Worm (Caenorhabditis elegans) whole organism, L4 larva: ENCODE measurements around the gene srx-38.
A peak's percentile ranks its signal among the peaks of the same experiment; 100 is the strongest.

ENCODE experiments used
- F37D6.2 ChIP-seq: sonication (generic microtip); optimal IDR thresholded peaks from 2 replicates; lab custom pipeline; 2016; ENCODE audit warnings: mild to moderate bottlenecking, missing genetic modification characterization, missing compliant biosample characterization
- F49E8.2 ChIP-seq: sonication (generic microtip); optimal IDR thresholded peaks from 2 replicates; lab custom pipeline; 2016; ENCODE audit warnings: missing compliant biosample characterization, mild to moderate bottlenecking, missing genetic modification characterization, borderline replicate concordance
- R02D3.7 ChIP-seq: fragments of 150-350 bp; sonication (generic microtip); optimal IDR thresholded peaks from 3 replicates; lab custom pipeline; 2014; ENCODE audit warnings: missing biosample characterization, missing genetic modification characterization
- ZK337.2 ChIP-seq: fragments of 200-800 bp; sonication (Bioruptor generic); IDR thresholded peaks from 2 replicates; pipeline ENCODE4 v1.3.6; 2022; ENCODE audit warnings: missing genetic modification reagents, missing genetic modification characterization, missing compliant biosample characterization
- ceh-62 ChIP-seq: sonication (generic microtip); optimal IDR thresholded peaks from 2 replicates; lab custom pipeline; 2017; ENCODE audit warnings: missing biosample characterization, missing genetic modification characterization
- ceh-82 ChIP-seq: sonication (generic microtip); optimal IDR thresholded peaks from 2 replicates; lab custom pipeline; 2017; ENCODE audit warnings: missing biosample characterization, missing genetic modification characterization
- ces-1 ChIP-seq: fragments of 150-350 bp; sonication (generic microtip); optimal IDR thresholded peaks from 4 replicates; lab custom pipeline; 2014; ENCODE audit warnings: missing biosample characterization, missing genetic modification reagents, missing genetic modification characterization
- cey-2 ChIP-seq: sonication (generic microtip); optimal IDR thresholded peaks from 3 replicates; lab custom pipeline; 2017; ENCODE audit warnings: missing genetic modification characterization, mild to moderate bottlenecking, missing compliant biosample characterization, antibody characterized with exemption, borderline replicate concordance; ENCODE audit not compliant: insufficient read depth
- ctbp-1 ChIP-seq: fragments of 200-800 bp; sonication (Bioruptor generic); IDR thresholded peaks from 2 replicates; pipeline ENCODE4 v1.3.6; 2022; ENCODE audit warnings: missing genetic modification reagents, missing genetic modification characterization, missing compliant biosample characterization
- daf-19 ChIP-seq: fragments of 200-800 bp; sonication (Bioruptor generic); conservative IDR thresholded peaks from 2 replicates; pipeline ENCODE4 v1.3.6; 2022; ENCODE audit warnings: missing genetic modification characterization, missing compliant biosample characterization
- dmd-6 ChIP-seq: fragments of 200-800 bp; sonication (Bioruptor generic); IDR thresholded peaks from 2 replicates; pipeline ENCODE4 v1.3.6; 2022; ENCODE audit warnings: missing genetic modification reagents, missing genetic modification characterization, missing compliant biosample characterization
- dmd-9 ChIP-seq: fragments of 200-800 bp; sonication (Bioruptor generic); IDR thresholded peaks from 2 replicates; pipeline ENCODE4 v1.3.6; 2022; ENCODE audit warnings: missing genetic modification reagents, missing genetic modification characterization, missing compliant biosample characterization
- dve-1 ChIP-seq: sonication (generic microtip); optimal IDR thresholded peaks from 2 replicates; lab custom pipeline; 2017; ENCODE audit warnings: antibody characterized with exemption, mild to moderate bottlenecking, missing genetic modification characterization, missing compliant biosample characterization; ENCODE audit not compliant: insufficient read depth
- egl-27 ChIP-seq: sonication (generic microtip); optimal IDR thresholded peaks from 3 replicates; lab custom pipeline; 2017; ENCODE audit warnings: missing biosample characterization, missing genetic modification reagents, missing genetic modification characterization
- gei-8 ChIP-seq: fragments of 200-800 bp; sonication (Bioruptor generic); optimal IDR thresholded peaks from 2 replicates; lab custom pipeline; 2018; ENCODE audit warnings: mild to moderate bottlenecking, missing genetic modification characterization, missing compliant biosample characterization
- hif-1 ChIP-seq, 2 experiments: sonication (generic microtip); optimal IDR thresholded peaks; 2 replicates each; lab custom pipeline; 2016 to 2017; ENCODE audit warnings: missing compliant biosample characterization in 2 of 2, missing genetic modification characterization in 2 of 2, missing genetic modification reagents in 2 of 2, missing genotype in 2 of 2, mild to moderate bottlenecking in 1 of 2
- hmg-1.1 ChIP-seq: fragments of 200-800 bp; sonication (Bioruptor generic); IDR thresholded peaks from 2 replicates; pipeline ENCODE4 v1.3.6; 2022; ENCODE audit warnings: missing genetic modification reagents, missing genetic modification characterization, missing compliant biosample characterization
- lim-7 ChIP-seq: fragments of 200-800 bp; sonication (Bioruptor generic); IDR thresholded peaks from 2 replicates; pipeline ENCODE4 v1.3.6; 2022; ENCODE audit warnings: missing genetic modification characterization, missing compliant biosample characterization
- lin-15B ChIP-seq: fragments of 150-350 bp; sonication (generic microtip); optimal IDR thresholded peaks from 3 replicates; lab custom pipeline; 2014; ENCODE audit warnings: missing biosample characterization, missing genetic modification characterization
- lsy-2 ChIP-seq, 2 experiments: fragments of 150-350 bp in 1 of 2; sonication (generic microtip) in 1 of 2; optimal IDR thresholded peaks; 2 replicates each; lab custom pipeline; 2014 to 2017; ENCODE audit warnings: missing biosample characterization in 2 of 2, missing genetic modification characterization in 2 of 2
- madf-9 ChIP-seq: fragments of 200-800 bp; sonication (Bioruptor generic); conservative IDR thresholded peaks from 2 replicates; pipeline ENCODE4 v1.3.6; 2022; ENCODE audit warnings: missing genetic modification reagents, missing genetic modification characterization, missing compliant biosample characterization
- mdl-1 ChIP-seq, 2 experiments: fragments of 150-350 bp in 1 of 2; sonication (generic microtip) in 1 of 2; optimal IDR thresholded peaks; 2 replicates each; lab custom pipeline; 2014 to 2017; ENCODE audit warnings: missing biosample characterization in 2 of 2, missing genetic modification characterization in 2 of 2
- mxl-2 ChIP-seq: fragments of 200-800 bp; sonication (Bioruptor generic); conservative IDR thresholded peaks from 2 replicates; pipeline ENCODE4 v1.3.6; 2022; ENCODE audit warnings: missing genetic modification reagents, missing genetic modification characterization, missing compliant biosample characterization
- mxl-3 ChIP-seq: fragments of 200-800 bp; sonication (Bioruptor generic); optimal IDR thresholded peaks from 2 replicates; lab custom pipeline; 2018; ENCODE audit warnings: mild to moderate bottlenecking, missing genetic modification characterization, missing compliant biosample characterization
- nhr-10 ChIP-seq: fragments of 150-350 bp; optimal IDR thresholded peaks from 2 replicates; lab custom pipeline; 2014; ENCODE audit warnings: missing biosample characterization, missing genetic modification characterization
- nhr-28 ChIP-seq: fragments of 150-350 bp; optimal IDR thresholded peaks from 2 replicates; lab custom pipeline; 2014; ENCODE audit warnings: missing biosample characterization, missing genetic modification characterization
- nhr-48 ChIP-seq: sonication (generic microtip); optimal IDR thresholded peaks from 2 replicates; lab custom pipeline; 2016; ENCODE audit warnings: mild to moderate bottlenecking, missing genetic modification characterization, missing compliant biosample characterization
- pha-4 ChIP-seq, 2 experiments: fragments of 150-350 bp in 1 of 2; fragments of 200-800 bp in 1 of 2; sonication (Bioruptor generic) in 1 of 2; IDR thresholded peaks in 1 of 2; optimal IDR thresholded peaks in 1 of 2; 2 replicates each; pipeline versions ENCODE4 v1.3.6 to Lab custom; 2014 to 2022; ENCODE audit warnings: missing genetic modification characterization in 2 of 2, missing genetic modification reagents in 2 of 2, missing biosample characterization in 1 of 2, missing compliant biosample characterization in 1 of 2
- php-3 ChIP-seq: fragments of 200-800 bp; sonication (Bioruptor generic); IDR thresholded peaks from 2 replicates; pipeline ENCODE4 v1.3.6; 2022; ENCODE audit warnings: missing genetic modification reagents, missing genetic modification characterization, missing compliant biosample characterization
- rbr-2 ChIP-seq: sonication (generic microtip); optimal IDR thresholded peaks from 2 replicates; lab custom pipeline; 2016; ENCODE audit warnings: missing genotype, missing genetic modification characterization, missing compliant biosample characterization
- skn-1 ChIP-seq: fragments of 150-350 bp; optimal IDR thresholded peaks from 2 replicates; lab custom pipeline; 2014; ENCODE audit warnings: missing biosample characterization, missing genetic modification characterization
- spr-1 ChIP-seq: sonication (generic microtip); optimal IDR thresholded peaks from 2 replicates; lab custom pipeline; 2016; ENCODE audit warnings: mild to moderate bottlenecking, missing genetic modification characterization, missing compliant biosample characterization
- unc-39 ChIP-seq: sonication (generic microtip); optimal IDR thresholded peaks from 2 replicates; lab custom pipeline; 2017; ENCODE audit warnings: missing biosample characterization, missing genetic modification characterization
- vab-7 ChIP-seq: fragments of 200-800 bp; sonication (Bioruptor generic); IDR thresholded peaks from 2 replicates; pipeline ENCODE4 v1.3.6; 2022; ENCODE audit warnings: missing genetic modification reagents, missing genetic modification characterization, missing compliant biosample characterization
- zfp-3 ChIP-seq: fragments of 200-800 bp; sonication (Bioruptor generic); conservative IDR thresholded peaks from 2 replicates; pipeline ENCODE4 v1.3.6; 2022; ENCODE audit warnings: missing genetic modification reagents, missing genetic modification characterization, missing compliant biosample characterization

The srx-38 gene

DNA sequence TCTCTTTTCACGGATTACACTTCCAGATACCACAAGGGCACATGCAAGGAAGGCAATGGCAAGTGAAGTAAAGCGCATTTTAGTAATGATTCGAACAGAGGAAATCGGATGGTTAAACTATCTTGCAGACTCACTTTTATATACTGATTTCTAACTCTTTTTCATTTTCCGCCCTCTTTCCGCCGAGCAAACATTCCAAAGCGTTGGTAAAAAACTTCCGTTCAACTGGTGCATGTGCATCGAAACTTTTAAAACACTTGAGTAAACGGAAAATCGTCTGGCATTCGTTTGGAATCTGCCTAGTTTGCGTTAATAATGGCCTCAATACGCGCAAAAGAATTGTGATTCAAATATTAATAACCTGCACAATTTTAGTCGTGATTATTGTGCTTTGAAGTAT, 9.3 kb upstream of the srx-38 start, which contains the start of gene abu-7:
TSS of gene abu-7 (minus strand) at position 101 of the 400 bp plus-strand sequence.
- TF ChIP-seq egl-27 (tag; lab: Kevin White, UChicago) (no peak), gei-8 (GFP tag; lab: Kevin White, UChicago) (no peak), nhr-10 (tag; lab: Kevin White, UChicago) (no peak), ZK337.2 (GFP tag; lab: Robert Waterston, UW) (no peak), lin-15B (tag; lab: Kevin White, UChicago) (no peak), ceh-82 (tag; lab: Kevin White, UChicago) (no peak), hmg-1.1 (GFP tag; lab: Robert Waterston, UW) (no peak), daf-19 (GFP tag; lab: Robert Waterston, UW) (no peak), dmd-9 (GFP tag; lab: Robert Waterston, UW) (no peak), pha-4 (GFP tag; IDR thresholded peaks at IDR 0.05; lab: Robert Waterston, UW) (no peak), pha-4 (tag; optimal IDR thresholded peaks at IDR 0.05; lab: Kevin White, UChicago) (no peak), F49E8.2 (tag; lab: Kevin White, UChicago) (no peak), cey-2 (tag; lab: Kevin White, UChicago) (no peak), ces-1 (GFP tag; lab: Kevin White, UChicago) (no peak), hif-1 (tag; optimal IDR thresholded peaks at IDR 0.05; lab: Kevin White, UChicago) (no peak), zfp-3 (GFP tag; lab: Robert Waterston, UW) (no peak), ceh-62 (tag; lab: Kevin White, UChicago) (no peak), php-3 (GFP tag; lab: Robert Waterston, UW) (no peak), rbr-2 (tag; lab: Kevin White, UChicago) (no peak), mdl-1 (tag; optimal IDR thresholded peaks at IDR 0.05; lab: Kevin White, UChicago) (no peak)

DNA sequence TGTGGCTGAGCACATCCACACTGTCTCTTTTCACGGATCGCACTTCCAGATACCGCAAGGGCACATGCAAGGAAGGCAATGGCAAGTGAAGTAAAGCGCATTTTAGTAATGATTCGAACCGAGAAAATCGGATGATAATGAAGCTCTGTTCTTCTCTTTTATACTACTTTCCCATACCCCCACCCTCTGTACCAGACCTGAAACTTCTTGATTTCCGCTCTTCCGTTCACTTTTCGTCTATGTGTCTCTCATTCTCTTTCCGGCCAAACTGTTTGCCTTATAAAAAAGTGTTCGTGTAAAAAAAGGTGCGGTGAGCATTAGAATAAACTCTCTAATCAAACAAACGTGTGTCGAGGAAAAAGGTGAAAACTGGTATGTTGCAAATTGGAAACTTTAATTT, 6.4 kb upstream of the srx-38 start, which contains the start of gene abu-6:
TSS of gene abu-6 (minus strand) at position 101 of the 400 bp plus-strand sequence.
- no peak for TF ChIP-seq dmd-6 (GFP tag; lab: Robert Waterston, UW)
- no peak for TF ChIP-seq egl-27 (tag; lab: Kevin White, UChicago)
- no peak for TF ChIP-seq F37D6.2
- TF ChIP-seq mxl-3 (GFP tag; lab: Kevin White, UChicago), result no peak
- TF ChIP-seq dmd-9 (GFP tag; lab: Robert Waterston, UW), result no peak
- TF ChIP-seq mxl-2 (GFP tag; lab: Robert Waterston, UW), result no peak
- no peak for TF ChIP-seq nhr-48 (tag; lab: Kevin White, UChicago)
- no peak for TF ChIP-seq unc-39
- TF ChIP-seq dve-1 (tag; lab: Kevin White, UChicago), result no peak

DNA sequence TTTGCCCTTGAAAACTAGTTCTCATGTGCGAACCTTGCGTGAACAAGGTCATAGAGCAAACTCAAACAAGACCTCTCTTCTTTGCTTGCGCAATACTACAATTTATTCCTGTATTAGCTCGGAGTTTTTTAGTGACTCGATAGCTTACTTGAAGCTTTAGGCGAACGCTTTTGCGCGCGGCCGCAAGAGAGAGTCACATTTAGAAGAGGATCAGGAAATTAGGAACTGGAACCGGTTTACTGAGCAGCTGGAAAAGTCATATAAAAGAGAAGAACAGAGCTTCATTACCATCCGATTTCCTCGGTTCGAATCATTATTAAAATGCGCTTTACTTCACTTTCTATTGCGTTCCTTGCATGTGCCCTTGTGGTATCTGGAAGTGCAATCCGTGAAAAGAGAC, 2.9 kb upstream of the srx-38 start, which contains the start of gene abu-15:
TSS of gene abu-15 (plus strand) at position 301 of the 400 bp plus-strand sequence.
- no peak for TF ChIP-seq vab-7 (GFP tag; lab: Robert Waterston, UW)
- 0 out of 2 replicates have a peak, but pooled peaks have one; percentile 8 for TF ChIP-seq lim-7 (GFP tag; lab: Robert Waterston, UW)
- no peak for TF ChIP-seq nhr-28 (tag; lab: Kevin White, UChicago)

DNA sequence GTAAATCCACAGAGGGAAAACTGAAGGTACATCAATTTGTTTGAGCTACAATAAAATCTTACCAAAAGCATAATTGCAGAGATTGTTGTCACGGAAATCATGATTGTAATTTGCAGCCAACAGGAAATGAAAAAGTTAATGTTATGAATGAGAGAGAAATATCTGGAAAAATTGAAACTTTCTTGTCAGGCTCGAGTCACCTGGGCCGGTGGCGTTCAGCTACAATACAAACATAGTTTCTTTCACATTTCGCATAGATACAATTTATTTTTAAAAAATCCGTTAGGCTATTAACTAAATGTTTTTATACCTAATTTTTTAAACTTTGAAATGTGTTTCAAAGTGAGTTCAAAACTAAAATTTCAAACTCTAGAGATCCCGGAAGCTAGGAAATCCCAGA, 2.2 kb upstream of the srx-38 start, which contains the start of gene srx-39:
TSS of gene srx-39 (minus strand) at position 101 of the 400 bp plus-strand sequence.
- no peak for TF ChIP-seq dve-1 (tag; lab: Kevin White, UChicago)
- no peak for TF ChIP-seq madf-9 (GFP tag; lab: Robert Waterston, UW)
- TF ChIP-seq lsy-2 (tag; optimal IDR thresholded peaks at IDR 0.05; lab: Kevin White, UChicago), result no peak
- TF ChIP-seq ctbp-1 (GFP tag; lab: Robert Waterston, UW), result no peak
- TF ChIP-seq spr-1, result no peak
- TF ChIP-seq R02D3.7 (tag; lab: Kevin White, UChicago), result no peak
- TF ChIP-seq zfp-3 (GFP tag; lab: Robert Waterston, UW), result no peak
- TF ChIP-seq cey-2 (tag; lab: Kevin White, UChicago), result no peak
- no peak for TF ChIP-seq mxl-3 (GFP tag; lab: Kevin White, UChicago)
- TF ChIP-seq skn-1 (tag; lab: Kevin White, UChicago), result no peak
